Fruit fly (Drosophila melanogaster) whole organism, prepupa: ENCODE results near the gene CG7367.
A peak's percentile ranks its signal among the peaks of the same experiment; 100 is the strongest.

Experiments
- CG10631 ChIP-seq: fragments of 200-800 bp; sonication (Bioruptor generic); optimal IDR thresholded peaks from 2 replicates; lab custom pipeline; 2016; ENCODE audit warnings: missing biosample characterization, missing genetic modification characterization
- CG11762 ChIP-seq: fragments of 200-800 bp; sonication (Bioruptor generic); optimal IDR thresholded peaks from 3 replicates; lab custom pipeline; 2016; ENCODE audit warnings: missing biosample characterization, missing genetic modification characterization; ENCODE audit not compliant: insufficient read depth
- CG11902 ChIP-seq: fragments of 200-800 bp; sonication (Bioruptor generic); optimal IDR thresholded peaks from 3 replicates; lab custom pipeline; 2016; ENCODE audit warnings: missing biosample characterization, missing genetic modification characterization
- CG15336 ChIP-seq: fragments of 200-800 bp; sonication (Bioruptor generic); IDR thresholded peaks from 2 replicates; pipeline ENCODE4 v1.3.6; 2022; ENCODE audit warnings: missing biosample characterization, missing genetic modification characterization
- CG1621 ChIP-seq: fragments of 200-800 bp; sonication (Bioruptor generic); optimal IDR thresholded peaks from 3 replicates; lab custom pipeline; 2018; ENCODE audit warnings: missing biosample characterization, mild to moderate bottlenecking, missing genetic modification characterization
- CG16779 ChIP-seq: fragments of 200-800 bp; sonication (Bioruptor generic); optimal IDR thresholded peaks from 3 replicates; lab custom pipeline; 2017; ENCODE audit warnings: missing biosample characterization, mild to moderate bottlenecking, missing genetic modification characterization
- CG31627 ChIP-seq: fragments of 200-800 bp; sonication (Bioruptor generic); optimal IDR thresholded peaks from 3 replicates; lab custom pipeline; 2016; ENCODE audit warnings: missing biosample characterization, missing genetic modification characterization
- CG32006 ChIP-seq: fragments of 200-800 bp; sonication (Bioruptor generic); optimal IDR thresholded peaks from 3 replicates; lab custom pipeline; 2017; ENCODE audit warnings: missing biosample characterization, mild to moderate bottlenecking, missing genetic modification characterization
- CG34406 ChIP-seq: fragments of 200-800 bp; sonication (Bioruptor generic); optimal IDR thresholded peaks from 3 replicates; lab custom pipeline; 2016; ENCODE audit warnings: missing biosample characterization, missing genetic modification characterization
- CG4318 ChIP-seq: fragments of 200-800 bp; sonication (Bioruptor generic); optimal IDR thresholded peaks from 3 replicates; lab custom pipeline; 2017; ENCODE audit warnings: missing biosample characterization, mild to moderate bottlenecking, missing genetic modification characterization
- CG6276 ChIP-seq: fragments of 200-800 bp; sonication (Bioruptor generic); optimal IDR thresholded peaks from 2 replicates; lab custom pipeline; 2017; ENCODE audit warnings: missing biosample characterization, mild to moderate bottlenecking, missing genetic modification characterization
- CG6808 ChIP-seq: fragments of 200-800 bp; sonication (Bioruptor generic); optimal IDR thresholded peaks from 3 replicates; lab custom pipeline; 2017; ENCODE audit warnings: missing biosample characterization, missing genetic modification characterization, mild to moderate bottlenecking, moderate library complexity, missing genetic modification reagents
- CG6854 ChIP-seq: fragments of 200-800 bp; sonication (Bioruptor generic); optimal IDR thresholded peaks from 2 replicates; lab custom pipeline; 2017; ENCODE audit warnings: missing biosample characterization, mild to moderate bottlenecking, missing genetic modification characterization
- CG7368 ChIP-seq: fragments of 200-800 bp; sonication (Bioruptor generic); optimal IDR thresholded peaks from 3 replicates; lab custom pipeline; 2016; ENCODE audit warnings: missing biosample characterization, missing genetic modification characterization
- CG8119 ChIP-seq: fragments of 200-800 bp; sonication (Bioruptor generic); IDR thresholded peaks from 3 replicates; pipeline ENCODE4 v1.3.6; 2022; ENCODE audit warnings: missing biosample characterization, missing genetic modification characterization
- CG8319 ChIP-seq: fragments of 200-800 bp; sonication (Bioruptor generic); optimal IDR thresholded peaks from 3 replicates; lab custom pipeline; 2016; ENCODE audit warnings: missing biosample characterization, missing genetic modification characterization
- CG9139 ChIP-seq: fragments of 200-800 bp; sonication (Bioruptor generic); optimal IDR thresholded peaks from 3 replicates; lab custom pipeline; 2017; ENCODE audit warnings: missing biosample characterization, mild to moderate bottlenecking, missing genetic modification characterization
- Eip75B ChIP-seq: fragments of 200-800 bp; sonication (Bioruptor generic); optimal IDR thresholded peaks from 3 replicates; lab custom pipeline; 2016; ENCODE audit warnings: missing biosample characterization, missing genetic modification characterization
- Eip78C ChIP-seq: fragments of 200-800 bp; sonication (Bioruptor generic); peaks from one replicate; lab custom pipeline; 2016; ENCODE audit warnings: missing biosample characterization, missing genetic modification characterization
- Eip93F ChIP-seq: fragments of 200-800 bp; sonication (Bioruptor generic); optimal IDR thresholded peaks from 2 replicates; lab custom pipeline; 2016; ENCODE audit warnings: missing biosample characterization, mild to moderate bottlenecking, missing genetic modification characterization
- Ets21C ChIP-seq: fragments of 200-800 bp; sonication (Bioruptor generic); optimal IDR thresholded peaks from 3 replicates; lab custom pipeline; 2016; ENCODE audit warnings: missing biosample characterization, missing genetic modification characterization
- Gug ChIP-seq: fragments of 200-800 bp; sonication (Bioruptor generic); IDR thresholded peaks from 2 replicates; pipeline ENCODE4 v1.3.6; 2022; ENCODE audit warnings: missing biosample characterization, missing genetic modification characterization
- Hr38 ChIP-seq: sonication (Bioruptor generic); optimal IDR thresholded peaks from 2 replicates; lab custom pipeline; 2016; ENCODE audit warnings: missing biosample characterization, missing genetic modification characterization
- Hr39 ChIP-seq: fragments of 200-800 bp; sonication (Bioruptor generic); optimal IDR thresholded peaks from 2 replicates; lab custom pipeline; 2016; ENCODE audit warnings: missing biosample characterization, missing genetic modification characterization
- Lpt ChIP-seq: fragments of 200-800 bp; sonication (Bioruptor generic); optimal IDR thresholded peaks from 3 replicates; lab custom pipeline; 2016; ENCODE audit warnings: missing biosample characterization, missing genetic modification characterization
- Met ChIP-seq: fragments of 200-800 bp; sonication (Bioruptor generic); optimal IDR thresholded peaks from 3 replicates; lab custom pipeline; 2016; ENCODE audit warnings: missing biosample characterization, missing genetic modification characterization
- Smox ChIP-seq: fragments of 200-800 bp; sonication (Bioruptor generic); optimal IDR thresholded peaks from 3 replicates; lab custom pipeline; 2016; ENCODE audit warnings: missing biosample characterization, missing genetic modification characterization
- Sox102F ChIP-seq: fragments of 200-800 bp; sonication (Bioruptor generic); optimal IDR thresholded peaks from 2 replicates; lab custom pipeline; 2016; ENCODE audit warnings: missing biosample characterization, mild to moderate bottlenecking, missing genetic modification characterization
- achi ChIP-seq: fragments of 200-800 bp; sonication (Bioruptor generic); optimal IDR thresholded peaks from 3 replicates; lab custom pipeline; 2016; ENCODE audit warnings: missing biosample characterization, missing genetic modification characterization
- acj6 ChIP-seq: fragments of 200-800 bp; sonication (Bioruptor generic); optimal IDR thresholded peaks from 3 replicates; lab custom pipeline; 2016; ENCODE audit warnings: missing biosample characterization, missing genetic modification characterization
- cyc ChIP-seq: fragments of 200-800 bp; sonication (Bioruptor generic); optimal IDR thresholded peaks from 3 replicates; lab custom pipeline; 2016; ENCODE audit warnings: missing biosample characterization, missing genetic modification characterization
- dsx ChIP-seq: fragments of 200-800 bp; optimal IDR thresholded peaks from 3 replicates; lab custom pipeline; 2019; ENCODE audit warnings: missing biosample characterization, mild to moderate bottlenecking, missing genetic modification characterization, moderate library complexity; ENCODE audit not compliant: poor library complexity, severe bottlenecking
- eg ChIP-seq: fragments of 200-800 bp; sonication (Bioruptor generic); IDR thresholded peaks from 3 replicates; pipeline ENCODE4 v1.3.6; 2022; ENCODE audit warnings: missing biosample characterization, missing genetic modification characterization
- fkh ChIP-seq: fragments of 200-800 bp; sonication (Bioruptor generic); optimal IDR thresholded peaks from 3 replicates; lab custom pipeline; 2017; ENCODE audit warnings: missing biosample characterization, mild to moderate bottlenecking, missing genetic modification characterization, moderate library complexity
- lz ChIP-seq: fragments of 200-800 bp; sonication (Bioruptor generic); optimal IDR thresholded peaks from 3 replicates; lab custom pipeline; 2016; ENCODE audit warnings: missing biosample characterization, missing genetic modification characterization
- net ChIP-seq: fragments of 200-800 bp; sonication (Bioruptor generic); optimal IDR thresholded peaks from 3 replicates; lab custom pipeline; 2016; ENCODE audit warnings: missing biosample characterization, missing genetic modification characterization
- pdm3 ChIP-seq: fragments of 200-800 bp; sonication (Bioruptor generic); optimal IDR thresholded peaks from 3 replicates; lab custom pipeline; 2016; ENCODE audit warnings: missing biosample characterization, missing genetic modification characterization
- spab ChIP-seq: fragments of 200-800 bp; sonication (Bioruptor generic); optimal IDR thresholded peaks from 2 replicates; lab custom pipeline; 2017; ENCODE audit warnings: missing biosample characterization, mild to moderate bottlenecking, missing genetic modification characterization, missing genetic modification reagents
- ss ChIP-seq, 2 experiments: fragments of 200-800 bp; sonication (Bioruptor generic); optimal IDR thresholded peaks; 2 replicates in 1 of 2; 3 replicates in 1 of 2; lab custom pipeline; 2017 to 2018; ENCODE audit warnings: mild to moderate bottlenecking in 2 of 2, missing biosample characterization in 2 of 2, missing genetic modification characterization in 2 of 2, moderate library complexity in 1 of 2
- svp ChIP-seq: fragments of 200-800 bp; sonication (Bioruptor generic); peaks from one replicate; lab custom pipeline; 2016; ENCODE audit warnings: missing biosample characterization, missing genetic modification characterization
- topi ChIP-seq: fragments of 200-800 bp; sonication (Bioruptor generic); optimal IDR thresholded peaks from 3 replicates; lab custom pipeline; 2016; ENCODE audit warnings: missing biosample characterization, missing genetic modification characterization

Gene CG7367

dm6 chr2L:8012551-8012950 is 27.0 kb downstream of the CG7367 start:
- TF ChIP-seq Sox102F (GFP tag; lab: Kevin White, UChicago) (no peak), Eip78C (GFP tag; lab: Kevin White, UChicago) (peak; percentile 45)

- TF ChIP-seq dsx (peak; percentile 5), CG6854 (GFP tag; lab: Kevin White, UChicago) (no peak), eg (peak; percentile 34; the same call in 1 of the 3 replicates), CG6276 (GFP tag; lab: Kevin White, UChicago) (no peak), CG10631 (GFP tag; lab: Kevin White, UChicago) (no peak), CG6808 (GFP tag; lab: Kevin White, UChicago) (no peak), lz (GFP tag; lab: Kevin White, UChicago) (no peak), net (GFP tag; lab: Kevin White, UChicago) (no peak), Met (no peak), CG34406 (GFP tag; lab: Kevin White, UChicago) (no peak), CG4318 (GFP tag; lab: Kevin White, UChicago) (no peak), CG11902 (GFP tag; lab: Kevin White, UChicago) (no peak), cyc (GFP tag; lab: Kevin White, UChicago) (no peak), fkh (GFP tag; lab: Kevin White, UChicago) (peak; percentile 23), CG15336 (GFP tag; lab: Robert Waterston, UW) (no peak), svp (no peak), Lpt (GFP tag; lab: Kevin White, UChicago) (no peak), Eip78C (GFP tag; lab: Kevin White, UChicago) (peak; percentile 14), CG16779 (tag; lab: Kevin White, UChicago) (no peak)
- TF ChIP-seq, all 60 proteins: peak for 4
These were observed 28.8 kb downstream of the CG7367 start, which contains the start of the genes Glyat and Tg for dm6 chr2L:8010602-8011455. TSS of gene Glyat (minus strand) at chr2L:8010652. TSS of gene Tg (plus strand) at chr2L:8011405.

dm6 chr2L:8009283-8010211 is 30.0 kb downstream of the CG7367 start, which contains the start of gene CG12560:
TSS of gene CG12560 (minus strand) at chr2L:8009477.
- TF ChIP-seq CG8119 (GFP tag; lab: Robert Waterston, UW) (peak; percentile 61; the same call in 2 of the 3 replicates), CG6808 (GFP tag; lab: Kevin White, UChicago) (peak; percentile 18), Eip93F (no peak), Ets21C (GFP tag; lab: Kevin White, UChicago) (no peak), spab (GFP tag; lab: Kevin White, UChicago) (no peak), CG8319 (no peak), Hr39 (no peak), CG4318 (GFP tag; lab: Kevin White, UChicago) (no peak), achi (no peak), CG1621 (peak; percentile 48), CG11762 (no peak), CG9139 (no peak), CG31627 (no peak), Hr38 (GFP tag; lab: Kevin White, UChicago) (no peak), cyc (GFP tag; lab: Kevin White, UChicago) (no peak), CG7368 (GFP tag; lab: Kevin White, UChicago) (no peak), Smox (no peak), lz (GFP tag; lab: Kevin White, UChicago) (no peak), fkh (GFP tag; lab: Kevin White, UChicago) (peak; percentile 26), Met (no peak), dsx (peak; percentile 12), CG6854 (GFP tag; lab: Kevin White, UChicago) (peak; percentile 13), Gug (GFP tag; lab: Robert Waterston, UW) (no peak), eg (peak; percentile 79; the same call in 2 of the 3 replicates), Eip75B (peak; percentile 21), pdm3 (no peak), net (GFP tag; lab: Kevin White, UChicago) (peak; percentile 55), CG11902 (GFP tag; lab: Kevin White, UChicago) (no peak), ss (GFP tag; optimal IDR thresholded peaks at IDR 0.05; lab: Kevin White, UChicago) (peak; percentile 32 to 44), CG15336 (GFP tag; lab: Robert Waterston, UW) (peak; percentile 34; the same call in 1 of the 2 replicates), CG6276 (GFP tag; lab: Kevin White, UChicago) (peak; percentile 46), Sox102F (GFP tag; lab: Kevin White, UChicago) (peak; percentile 9), CG32006 (GFP tag; lab: Kevin White, UChicago) (no peak), topi (GFP tag; lab: Kevin White, UChicago) (no peak), acj6 (GFP tag; lab: Kevin White, UChicago) (no peak)
